Fruit fly (Drosophila melanogaster) whole organism, adult: ENCODE results near the gene CG44008.

Experiments
- CG1620 ChIP-seq: fragments of 200-800 bp; sonication (Bioruptor generic); optimal IDR thresholded peaks from 2 replicates; lab custom pipeline; 2016; ENCODE audit warnings: missing biosample characterization, missing genetic modification characterization
- CG7045 ChIP-seq: fragments of 200-800 bp; sonication (Bioruptor generic); optimal IDR thresholded peaks from 2 replicates; lab custom pipeline; 2017; ENCODE audit warnings: missing biosample characterization, mild to moderate bottlenecking, missing genetic modification characterization
- Crg-1 ChIP-seq: fragments of 200-800 bp; sonication (Bioruptor generic); optimal IDR thresholded peaks from 2 replicates; lab custom pipeline; 2016; ENCODE audit warnings: missing biosample characterization, missing genetic modification characterization
- bab1 ChIP-seq: fragments of 200-800 bp; sonication (Bioruptor generic); optimal IDR thresholded peaks from 3 replicates; lab custom pipeline; 2019; ENCODE audit warnings: missing biosample characterization, mild to moderate bottlenecking, missing genetic modification characterization, moderate library complexity
- kay ChIP-seq: fragments of 200-800 bp; sonication (Bioruptor generic); peaks from one replicate; lab custom pipeline; 2016; ENCODE audit warnings: missing biosample characterization, missing genetic modification characterization, borderline replicate concordance
- pad ChIP-seq: fragments of 200-800 bp; sonication (Bioruptor generic); optimal IDR thresholded peaks from 3 replicates; lab custom pipeline; 2017; ENCODE audit warnings: missing biosample characterization, missing genetic modification characterization, mild to moderate bottlenecking, moderate library complexity, missing genetic modification reagents

dm6 chr2L:11834308-11834707 is 7.9 kb downstream of the CG44008 start, which contains the start of gene CG45012:
- TF ChIP-seq Crg-1 (GFP tag; lab: Kevin White, UChicago) (no peak), CG1620 (GFP tag; lab: Kevin White, UChicago) (no peak), bab1 (GFP tag; lab: Kevin White, UChicago) (no peak), pad (GFP tag; lab: Kevin White, UChicago) (no peak), kay (GFP tag; lab: Kevin White, UChicago) (no peak), CG7045 (GFP tag; lab: Kevin White, UChicago) (no peak)
